Worm (Caenorhabditis elegans): ENCODE measurements around the gene F47B10.5.

ce11 chrX:10859622-10860021 is 30.7 kb downstream of the F47B10.5 start:
- no peak for TF ChIP-seq lir-3 (tag; optimal IDR thresholded peaks at IDR 0.05)
- no peak for TF ChIP-seq fkh-10 (GFP tag; optimal IDR thresholded peaks at IDR 0.05)
- TF ChIP-seq arid-1 (GFP tag; conservative IDR thresholded peaks at IDR 0.05), result no peak
- no peak for TF ChIP-seq lin-13 (GFP tag; optimal IDR thresholded peaks at IDR 0.05)

All from whole organism, L4 larva.